Worm (Caenorhabditis elegans): ENCODE data around the gene dim-1.

dim-1 gene

DNA sequence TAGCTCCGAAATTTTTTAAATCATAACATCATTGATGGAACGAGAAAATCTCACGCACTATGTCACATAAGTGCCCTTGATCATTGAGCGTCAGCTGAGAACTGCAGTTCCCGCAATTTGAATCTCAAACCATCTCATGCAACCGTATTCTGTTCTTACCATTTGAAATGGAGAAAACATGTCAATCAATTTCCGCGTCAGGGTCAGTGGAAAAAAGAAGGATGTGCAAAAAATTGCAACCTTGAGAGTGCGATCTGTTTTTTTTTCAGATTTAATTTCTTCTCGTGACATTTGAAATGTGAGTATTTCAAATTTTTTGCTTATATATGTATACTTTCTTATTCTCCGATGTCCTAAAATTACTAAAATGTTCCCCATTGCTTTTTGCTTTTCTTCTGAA, 47.4 kb downstream of the dim-1 start:
- TF ChIP-seq flt-1 (GFP tag; IDR thresholded peaks at IDR 0.05) (no peak), hmbx-1 (tag; optimal IDR thresholded peaks at IDR 0.05) (no peak), F13C5.2 (tag; optimal IDR thresholded peaks at IDR 0.05) (no peak), aly-1 (tag; optimal IDR thresholded peaks at IDR 0.05) (no peak), ceh-13 (GFP tag; optimal IDR thresholded peaks at IDR 0.05) (no peak), hmg-4 (GFP tag; optimal IDR thresholded peaks at IDR 0.05) (no peak), scrt-1 (GFP tag; IDR thresholded peaks at IDR 0.05) (no peak), B0310.2 (tag; optimal IDR thresholded peaks at IDR 0.05) (no peak)

DNA sequence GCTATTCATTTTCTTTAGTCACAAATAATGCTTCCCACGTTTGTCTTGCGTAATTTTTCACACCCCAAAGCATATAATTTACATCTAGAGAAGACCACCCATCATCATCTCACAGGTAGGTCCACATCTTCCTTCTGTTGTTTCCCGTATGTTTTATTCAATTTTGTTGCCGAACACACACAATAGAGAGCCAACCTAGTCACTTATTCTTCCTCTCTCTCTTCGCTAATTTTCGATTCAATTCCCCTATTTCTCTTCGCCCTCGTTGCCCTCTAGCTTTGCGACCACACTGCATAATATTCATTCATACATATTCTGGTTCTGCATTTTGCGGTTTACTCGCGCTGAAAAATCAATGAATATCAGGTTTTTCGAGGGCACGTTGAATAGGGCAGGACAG, 52.1 kb downstream of the dim-1 start:
- TF ChIP-seq ets-7 (tag; optimal IDR thresholded peaks at IDR 0.05) = no peak
- no peak for TF ChIP-seq flt-1 (GFP tag; IDR thresholded peaks at IDR 0.05)
- no peak for TF ChIP-seq scrt-1 (GFP tag; IDR thresholded peaks at IDR 0.05)
- TF ChIP-seq aly-1 (tag; optimal IDR thresholded peaks at IDR 0.05) = no peak
- no peak for TF ChIP-seq tra-4 (tag; optimal IDR thresholded peaks at IDR 0.05)
- TF ChIP-seq hnd-1 (tag; optimal IDR thresholded peaks at IDR 0.05) = no peak
- TF ChIP-seq F13C5.2 (tag; optimal IDR thresholded peaks at IDR 0.05) = no peak
- no peak for TF ChIP-seq tbx-37 (GFP tag; conservative IDR thresholded peaks at IDR 0.05)

DNA sequence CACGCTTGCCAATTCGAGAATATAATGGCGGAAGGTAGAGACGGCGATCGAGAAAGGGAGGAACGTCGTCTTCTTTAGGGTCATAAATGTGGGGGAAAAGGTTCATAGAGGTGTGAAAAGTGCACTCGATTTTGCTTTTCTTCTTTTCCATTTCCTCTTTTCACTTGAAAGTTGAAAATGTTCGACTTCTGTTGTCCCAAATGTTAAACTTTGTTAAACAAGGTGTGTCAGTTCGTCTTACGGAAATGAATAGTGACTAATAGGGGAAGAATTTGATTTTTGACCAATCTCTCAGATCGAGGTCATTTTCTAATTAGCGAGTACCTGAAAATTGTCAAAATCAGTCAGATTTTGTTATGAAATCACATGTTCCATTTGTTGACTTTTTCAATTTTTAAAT, 53.2 kb downstream of the dim-1 start:
- TF ChIP-seq sea-1 (GFP tag; conservative IDR thresholded peaks at IDR 0.05) = no peak

DNA sequence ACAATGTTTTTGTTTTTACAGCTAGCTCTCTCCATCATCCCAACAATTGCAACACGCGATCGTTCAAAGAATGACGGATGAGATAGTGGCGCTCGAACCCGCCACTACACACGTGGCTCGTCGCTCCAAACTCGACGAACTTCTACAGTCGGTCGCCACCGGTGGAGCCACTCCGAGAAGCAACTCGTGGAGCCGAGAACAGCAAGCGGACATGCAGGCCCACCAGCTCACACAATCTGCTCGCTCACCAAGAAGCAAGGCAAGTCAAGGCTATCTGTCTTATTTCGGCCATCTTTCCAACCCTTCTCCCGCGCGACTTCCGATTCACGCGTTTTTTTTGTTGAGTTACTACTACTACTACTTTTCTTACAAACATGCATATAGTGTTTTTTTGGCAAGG, 54.4 kb downstream of the dim-1 start, which contains the start of the genes F45E1.1 and F45E1.2:
TSS of gene F45E1.1 (plus strand) at position 20 of the 400 bp plus-strand sequence.
TSS of gene F45E1.2 (plus strand) at position 71 of the 400 bp plus-strand sequence.
- TF ChIP-seq sea-1 (GFP tag; conservative IDR thresholded peaks at IDR 0.05) (no peak), ceh-13 (GFP tag; optimal IDR thresholded peaks at IDR 0.05) (no peak), aly-1 (tag; optimal IDR thresholded peaks at IDR 0.05) (no peak), ama-1 (optimal IDR thresholded peaks at IDR 0.05) (no peak), hmbx-1 (tag; optimal IDR thresholded peaks at IDR 0.05) (no peak), tra-4 (tag; optimal IDR thresholded peaks at IDR 0.05) (no peak), pes-1 (GFP tag; IDR thresholded peaks at IDR 0.05) (no peak), flt-1 (GFP tag; IDR thresholded peaks at IDR 0.05) (no peak), hnd-1 (tag; optimal IDR thresholded peaks at IDR 0.05) (no peak)

All from whole organism, early embryonic.